Fruit fly (Drosophila melanogaster): ENCODE measurements around the gene CG15879.

DNA sequence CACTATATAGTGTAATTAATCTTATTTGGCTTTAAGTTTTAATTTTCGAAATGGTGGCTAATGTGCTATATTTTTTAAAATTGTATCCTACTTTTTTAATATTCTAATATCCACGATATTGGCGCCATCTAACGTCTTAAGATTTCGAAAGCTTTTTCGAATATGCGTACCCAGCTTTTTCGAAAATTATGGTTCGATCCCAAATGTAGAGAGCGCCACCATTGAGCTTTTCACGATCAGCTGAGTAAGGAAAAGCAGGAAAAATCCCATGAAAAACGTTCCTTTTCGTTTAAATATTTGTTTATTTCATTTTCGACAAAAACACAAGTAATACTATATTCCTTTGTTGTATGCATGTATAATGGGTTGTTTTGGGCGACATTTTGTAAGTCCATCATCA is 46.6 kb downstream of the CG15879 start:
- TF ChIP-seq abd-A (tag; optimal IDR thresholded peaks at IDR 0.05), result no peak
- no peak for TF ChIP-seq corto (GFP tag; optimal IDR thresholded peaks at IDR 0.05)
- TF ChIP-seq Dfd (GFP tag; optimal IDR thresholded peaks at IDR 0.05), result no peak

Data from whole organism, embryonic.